Worm (Caenorhabditis elegans): ENCODE measurements around the gene sws-1.

sws-1 gene

DNA sequence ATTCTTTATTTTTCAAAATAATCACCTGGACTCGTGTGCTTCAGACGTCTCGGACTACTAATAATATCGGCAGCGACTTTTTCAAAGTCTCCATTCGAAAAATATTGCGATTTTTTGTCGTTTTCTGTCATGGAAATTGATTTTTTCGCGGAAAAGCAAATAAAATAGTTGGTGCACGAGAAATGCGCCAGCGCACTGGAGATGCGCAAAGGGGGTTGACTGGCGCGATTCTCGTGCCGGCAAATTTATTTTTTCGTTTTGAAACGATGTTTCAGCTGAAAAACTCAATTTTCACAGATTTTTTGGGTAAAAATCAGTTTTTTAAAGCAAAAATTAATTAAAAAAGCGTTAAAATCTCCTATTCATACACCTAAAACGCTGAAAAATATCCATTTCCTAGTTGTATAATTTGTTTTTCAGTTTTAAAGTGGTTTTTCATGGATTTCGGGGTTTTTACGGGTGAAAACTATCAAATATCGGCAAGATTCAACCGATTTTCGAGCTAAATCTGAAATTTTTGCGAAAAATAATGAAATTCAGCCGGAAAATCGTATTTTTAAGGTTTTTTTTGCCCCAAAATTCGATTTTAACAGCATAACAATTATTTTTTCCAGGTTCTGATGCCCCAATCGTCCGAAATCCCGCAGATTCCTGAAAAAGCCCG, 9.1 kb upstream of the sws-1 start, which contains the start of the genes reps-1 and Y39B6A.37 (continued):
- TF ChIP-seq nhr-77 (tag; optimal IDR thresholded peaks at IDR 0.05) (peak; percentile 44), snpc-1.2 (GFP tag; IDR thresholded peaks at IDR 0.05) (no peak), nhr-41 (GFP tag; IDR thresholded peaks at IDR 0.05) (no peak)

DNA sequence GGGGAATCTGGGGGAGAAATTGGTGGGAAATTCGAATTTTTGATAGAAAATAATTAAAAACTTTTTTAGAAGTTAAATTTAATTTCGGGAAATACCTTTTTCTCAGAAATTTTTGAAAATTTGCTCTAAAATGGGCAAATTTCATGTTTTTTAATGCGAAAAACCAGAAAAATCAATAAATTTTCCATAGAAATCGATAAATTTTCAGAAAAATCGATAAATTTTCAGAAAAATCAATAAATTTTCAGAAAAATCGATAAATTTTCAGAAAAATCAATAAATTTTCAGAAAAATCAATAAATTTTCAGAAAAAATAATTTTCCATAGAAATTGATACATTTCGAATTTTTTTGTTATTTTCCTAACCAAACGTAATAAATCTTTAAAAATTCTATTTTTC, 4.8 kb upstream of the sws-1 start:
- TF ChIP-seq F49E8.2 (tag; optimal IDR thresholded peaks at IDR 0.05; ENCODE audit: borderline replicate concordance) (no peak), ceh-28 (tag; optimal IDR thresholded peaks at IDR 0.05) (peak; percentile 71), tra-1 (GFP tag; IDR thresholded peaks at IDR 0.05) (no peak)

DNA sequence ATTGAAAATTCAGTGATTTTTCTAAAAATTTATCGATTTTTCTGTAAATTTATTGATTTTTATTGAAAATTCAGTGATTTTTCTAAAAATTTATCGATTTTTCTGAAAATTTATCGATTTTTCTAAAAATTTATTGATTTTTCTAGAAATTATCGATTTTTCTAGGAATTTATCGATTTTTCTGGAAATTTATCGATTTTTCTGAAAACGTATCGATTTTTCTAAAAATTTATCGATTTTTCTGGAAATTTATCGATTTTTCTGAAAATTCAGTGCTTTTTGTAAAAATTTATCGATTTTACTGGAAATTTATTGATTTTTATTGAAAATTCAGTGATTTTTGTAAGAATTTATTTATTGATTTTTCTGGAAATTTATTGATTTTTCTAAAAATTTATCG, 3.4 kb upstream of the sws-1 start:
- peak; percentile 41 for TF ChIP-seq ceh-28 (tag; optimal IDR thresholded peaks at IDR 0.05)

ce11 chrV:18981736-18982135, 457 bp upstream of the sws-1 start:
- TF ChIP-seq arid-1 (GFP tag; conservative IDR thresholded peaks at IDR 0.05) (no peak), aha-1 (tag) (peak; percentile 66)

- 0 out of 2 replicates have a peak, but pooled peaks have one; percentile 36 for TF ChIP-seq F26F4.8 (GFP tag; conservative IDR thresholded peaks at IDR 0.05)
- 0 out of 2 replicates have a peak, but pooled peaks have one; percentile 7 for TF ChIP-seq mxl-2 (GFP tag; conservative IDR thresholded peaks at IDR 0.05)
- TF ChIP-seq tra-1 (GFP tag; IDR thresholded peaks at IDR 0.05), result 0 out of 2 replicates have a peak, but pooled peaks have one; percentile 38
Measured at ce11 chrV:18980091-18980490, 1.2 kb downstream of the sws-1 start.

- no peak for TF ChIP-seq ztf-7 (tag; optimal IDR thresholded peaks at IDR 0.05)
- TF ChIP-seq daf-16 (GFP tag; optimal IDR thresholded peaks at IDR 0.05), result no peak
- TF ChIP-seq daf-16 (tag; optimal IDR thresholded peaks at IDR 0.05), result peak; percentile 65
- peak; percentile 28 for TF ChIP-seq hlh-11 (tag; optimal IDR thresholded peaks at IDR 0.05)
- TF ChIP-seq ceh-62 (tag; optimal IDR thresholded peaks at IDR 0.05), result no peak
- no peak for TF ChIP-seq nhr-76 (tag; optimal IDR thresholded peaks at IDR 0.05)
- peak; percentile 45; the same call in 1 of the 2 replicates for TF ChIP-seq dmd-6 (GFP tag; IDR thresholded peaks at IDR 0.05)
- no peak for TF ChIP-seq hif-1 (tag; optimal IDR thresholded peaks at IDR 0.05)
- no peak for TF ChIP-seq snpc-4 (tag; optimal IDR thresholded peaks at IDR 0.05)
- TF ChIP-seq dpl-1 (GFP tag; optimal IDR thresholded peaks at IDR 0.05), result no peak
- TF ChIP-seq T26A8.4 (GFP tag; IDR thresholded peaks at IDR 0.05), result no peak
- TF ChIP-seq duxl-1 (tag; optimal IDR thresholded peaks at IDR 0.05; ENCODE audit: poor library complexity), result no peak
- no peak for TF ChIP-seq ceh-32 (tag; optimal IDR thresholded peaks at IDR 0.05; ENCODE audit: poor library complexity)
- TF ChIP-seq F44E2.7 (GFP tag; IDR thresholded peaks at IDR 0.05), result no peak
- TF ChIP-seq F10B5.3 (tag; optimal IDR thresholded peaks at IDR 0.05), result no peak
- no peak for TF ChIP-seq daf-12 (tag; optimal IDR thresholded peaks at IDR 0.05)
- TF ChIP-seq pqm-1 (tag; optimal IDR thresholded peaks at IDR 0.05), result peak; percentile 45
- no peak for TF ChIP-seq cey-2 (tag; optimal IDR thresholded peaks at IDR 0.05; ENCODE audit: borderline replicate concordance, insufficient read depth)
- TF ChIP-seq vab-7 (GFP tag; IDR thresholded peaks at IDR 0.05), result no peak
- TF ChIP-seq attf-4 (tag; optimal IDR thresholded peaks at IDR 0.05), result no peak
- no peak for TF ChIP-seq spr-3 (GFP tag; optimal IDR thresholded peaks at IDR 0.05)
- TF ChIP-seq madf-9 (GFP tag; conservative IDR thresholded peaks at IDR 0.05), result no peak
- peak; percentile 25 for TF ChIP-seq dve-1 (tag; optimal IDR thresholded peaks at IDR 0.05; ENCODE audit: insufficient read depth)
- TF ChIP-seq nhr-28 (tag; optimal IDR thresholded peaks at IDR 0.05), result peak; percentile 0
Measured at ce11 chrV:18978301-18978700, 3.0 kb downstream of the sws-1 start.

Data from whole organism, L4 larva.